Worm (Caenorhabditis elegans): Measurements from ENCODE around the gene zhit-3.

zhit-3 gene

DNA sequence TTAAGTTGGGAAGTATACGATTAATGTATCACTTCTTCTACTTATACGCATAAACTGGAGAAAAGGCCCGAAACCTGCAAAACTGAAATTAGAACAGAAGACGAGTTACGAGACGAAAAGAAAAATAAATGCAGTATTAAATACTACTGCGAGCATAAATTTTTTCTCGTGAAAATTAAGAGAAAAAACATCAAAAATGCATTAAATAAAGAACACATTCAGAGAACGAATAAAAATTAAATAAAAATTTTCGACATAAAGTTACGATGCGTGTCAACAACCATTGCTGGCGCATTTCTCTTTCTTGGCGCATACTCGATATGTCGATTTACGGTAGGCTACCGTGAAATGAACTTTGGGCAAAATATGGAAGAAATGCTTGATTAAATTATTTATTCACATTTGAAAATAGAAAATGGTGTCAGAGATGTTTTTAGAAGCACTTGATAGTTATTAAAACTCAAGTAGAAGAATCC lies 7.0 kb downstream of the zhit-3 start, which contains the start of the genes ZK856.19 and ZK856.11 (continued):
- no peak for TF ChIP-seq zfp-3 (GFP tag; conservative IDR thresholded peaks at IDR 0.05)
- TF ChIP-seq egl-43 (GFP tag; IDR thresholded peaks at IDR 0.05): no peak
- no peak for TF ChIP-seq zip-11 (GFP tag; IDR thresholded peaks at IDR 0.05)
- no peak for TF ChIP-seq zfp-2 (tag; optimal IDR thresholded peaks at IDR 0.05)
- no peak for TF ChIP-seq lin-13 (GFP tag; optimal IDR thresholded peaks at IDR 0.05)
- TF ChIP-seq ztf-7 (tag; optimal IDR thresholded peaks at IDR 0.05): no peak
- no peak for TF ChIP-seq sdz-12 (GFP tag; optimal IDR thresholded peaks at IDR 0.05)
- no peak for TF ChIP-seq D1046.2 (GFP tag; IDR thresholded peaks at IDR 0.05)
- no peak for TF ChIP-seq unc-39 (tag; optimal IDR thresholded peaks at IDR 0.05)
- peak; percentile 62 for TF ChIP-seq rbr-2 (tag; optimal IDR thresholded peaks at IDR 0.05)
- no peak for TF ChIP-seq skn-1 (tag; optimal IDR thresholded peaks at IDR 0.05)
- peak; percentile 57 for TF ChIP-seq mep-1 (tag; optimal IDR thresholded peaks at IDR 0.05)
- TF ChIP-seq dmd-8 (GFP tag; IDR thresholded peaks at IDR 0.05): no peak
- peak; percentile 24 for TF ChIP-seq hlh-30 (tag; optimal IDR thresholded peaks at IDR 0.05; ENCODE audit: insufficient read depth)
- TF ChIP-seq nhr-6 (tag; optimal IDR thresholded peaks at IDR 0.05): peak; percentile 59
- TF ChIP-seq nhr-28 (tag; optimal IDR thresholded peaks at IDR 0.05): peak; percentile 47
- TF ChIP-seq Y5F2A.4 (GFP tag; optimal IDR thresholded peaks at IDR 0.05): no peak
- TF ChIP-seq daf-12 (tag; optimal IDR thresholded peaks at IDR 0.05): no peak
- TF ChIP-seq ztf-11 (tag; optimal IDR thresholded peaks at IDR 0.05): no peak
- no peak for TF ChIP-seq T26A8.4 (GFP tag; IDR thresholded peaks at IDR 0.05)
- no peak for TF ChIP-seq nhr-237 (tag; optimal IDR thresholded peaks at IDR 0.05)
- TF ChIP-seq R02D3.7 (tag; optimal IDR thresholded peaks at IDR 0.05): peak; percentile 13
- no peak for TF ChIP-seq aha-1 (tag)
- peak; percentile 10 for TF ChIP-seq nhr-77 (tag; optimal IDR thresholded peaks at IDR 0.05)
- no peak for TF ChIP-seq lin-29 (GFP tag; IDR thresholded peaks at IDR 0.05)
- peak; percentile 72 for TF ChIP-seq mes-2 (tag; optimal IDR thresholded peaks at IDR 0.05; ENCODE audit: poor library complexity, severe bottlenecking)
- TF ChIP-seq tag-97 (GFP tag; IDR thresholded peaks at IDR 0.05): no peak
- no peak for TF ChIP-seq lim-7 (GFP tag; IDR thresholded peaks at IDR 0.05)
- TF ChIP-seq lir-3 (tag; optimal IDR thresholded peaks at IDR 0.05): no peak
- no peak for TF ChIP-seq F10B5.3 (tag; optimal IDR thresholded peaks at IDR 0.05)
- no peak for TF ChIP-seq saeg-2 (GFP tag; IDR thresholded peaks at IDR 0.05)
- no peak for TF ChIP-seq ceh-28 (tag; optimal IDR thresholded peaks at IDR 0.05)
- TF ChIP-seq dmd-6 (GFP tag; IDR thresholded peaks at IDR 0.05): peak; percentile 42; the same call in 1 of the 2 replicates
- TF ChIP-seq ceh-62 (tag; optimal IDR thresholded peaks at IDR 0.05): no peak
- TF ChIP-seq Y48G9A.11 (GFP tag; IDR thresholded peaks at IDR 0.05): no peak
- no peak for TF ChIP-seq pqm-1 (tag; optimal IDR thresholded peaks at IDR 0.05)
- TF ChIP-seq attf-4 (tag; optimal IDR thresholded peaks at IDR 0.05): no peak
- TF ChIP-seq ceh-44 (GFP tag; IDR thresholded peaks at IDR 0.05): no peak
- no peak for TF ChIP-seq nhr-76 (tag; optimal IDR thresholded peaks at IDR 0.05)
- TF ChIP-seq snpc-1.2 (GFP tag; IDR thresholded peaks at IDR 0.05): no peak
- TF ChIP-seq unc-62 (GFP tag; optimal IDR thresholded peaks at IDR 0.05 in 1 of 2): no peak
- no peak for TF ChIP-seq unc-62 (tag; optimal IDR thresholded peaks at IDR 0.05)
- no peak for TF ChIP-seq daf-8 (GFP tag; IDR thresholded peaks at IDR 0.05)
- TF ChIP-seq madf-9 (GFP tag; conservative IDR thresholded peaks at IDR 0.05): no peak
- TF ChIP-seq tra-1 (GFP tag; IDR thresholded peaks at IDR 0.05): no peak
- TF ChIP-seq hif-1 (tag; optimal IDR thresholded peaks at IDR 0.05): no peak
- TF ChIP-seq Y105C5A.15 (GFP tag; IDR thresholded peaks at IDR 0.05): no peak
- peak; percentile 11 for TF ChIP-seq nhr-11 (tag; optimal IDR thresholded peaks at IDR 0.05)
- no peak for TF ChIP-seq spr-1 (tag; optimal IDR thresholded peaks at IDR 0.05)
- TF ChIP-seq hmg-1.1 (GFP tag; IDR thresholded peaks at IDR 0.05): 0 out of 2 replicates have a peak, but pooled peaks have one; percentile 23
- no peak for TF ChIP-seq nhr-10 (tag; optimal IDR thresholded peaks at IDR 0.05)
- no peak for TF ChIP-seq mxl-3 (GFP tag; optimal IDR thresholded peaks at IDR 0.05)
- TF ChIP-seq dpl-1 (GFP tag; optimal IDR thresholded peaks at IDR 0.05): peak; percentile 57
- no peak for TF ChIP-seq snpc-4 (tag; optimal IDR thresholded peaks at IDR 0.05)

All from whole organism, L4 larva.